Fruit fly (Drosophila melanogaster): ENCODE measurements around the gene CG13124.
A peak's percentile ranks its signal among the peaks of the same experiment; 100 is the strongest.

DNA sequence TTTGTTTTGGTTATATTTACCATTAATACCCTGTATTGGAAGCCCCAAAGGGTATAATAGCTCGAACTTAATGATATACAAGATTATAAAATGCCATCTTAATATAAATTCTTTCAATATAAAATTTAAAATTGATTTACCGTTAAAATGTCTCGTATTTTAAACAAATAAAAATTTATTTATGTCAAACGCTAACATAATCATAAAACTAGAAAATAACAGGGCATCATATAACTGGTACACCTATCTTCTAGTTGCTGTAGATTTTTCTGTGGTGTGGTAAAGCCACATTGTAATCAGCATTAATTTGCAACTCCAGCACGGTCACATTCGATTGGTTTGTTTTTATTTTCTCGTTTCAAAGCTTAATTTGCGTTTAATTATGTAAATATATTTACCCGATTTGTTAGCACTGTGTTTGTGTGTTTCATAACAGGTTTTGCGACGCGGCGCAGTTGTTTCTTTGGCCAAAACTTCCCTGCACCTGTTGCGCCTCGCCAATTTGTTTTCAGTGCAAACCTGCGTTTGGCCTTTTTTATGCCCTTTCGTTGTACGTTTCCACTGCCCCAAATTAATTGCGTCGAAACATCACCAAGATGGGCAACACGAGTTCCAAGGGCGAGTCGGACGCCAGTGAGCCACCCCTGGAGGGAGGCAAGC, 48.7 kb upstream of the CG13124 start, which contains the start of the genes CG4658 and CG5846:
- TF ChIP-seq CG15710 (tag; optimal IDR thresholded peaks at IDR 0.05) = peak; percentile 90
- TF ChIP-seq CG34367 (tag; optimal IDR thresholded peaks at IDR 0.05) = peak; percentile 89
- TF ChIP-seq CG8159 (tag; optimal IDR thresholded peaks at IDR 0.05) = peak; percentile 95
- TF ChIP-seq EcR (GFP tag; optimal IDR thresholded peaks at IDR 0.05) = peak; percentile 32
